Fruit fly (Drosophila melanogaster) whole organism, embryonic: Measurements from ENCODE around the gene TotA.

ENCODE experiments used
- Asciz ChIP-seq: fragments of 200-800 bp; sonication (Bioruptor generic); optimal IDR thresholded peaks from 2 replicates; lab custom pipeline; 2017; ENCODE audit warnings: missing biosample characterization, mild to moderate bottlenecking, missing genetic modification characterization, missing genetic modification reagents
- Awh ChIP-seq: fragments of 200-800 bp; sonication (Bioruptor generic); IDR thresholded peaks from 2 replicates; pipeline ENCODE4, ENCODE4 v1.3.6; 2022; ENCODE audit warnings: missing biosample characterization, missing genetic modification characterization
- CG10366 ChIP-seq: fragments of 200-800 bp; sonication (Bioruptor generic); IDR thresholded peaks from 2 replicates; pipeline ENCODE4 v1.3.6; 2022; ENCODE audit warnings: missing biosample characterization, missing genetic modification characterization
- CG10543 ChIP-seq: fragments of 200-800 bp; sonication (Bioruptor generic); optimal IDR thresholded peaks from 3 replicates; lab custom pipeline; 2017; ENCODE audit warnings: missing biosample characterization, mild to moderate bottlenecking, missing genetic modification characterization, moderate library complexity
- CG11723 ChIP-seq: fragments of 200-800 bp; sonication (Bioruptor generic); optimal IDR thresholded peaks from 2 replicates; lab custom pipeline; 2017; ENCODE audit warnings: missing biosample characterization, mild to moderate bottlenecking, missing genetic modification characterization
- CG14667 ChIP-seq: fragments of 200-800 bp; sonication (Bioruptor generic); IDR thresholded peaks from 2 replicates; pipeline ENCODE4 v1.3.6; 2022; ENCODE audit warnings: missing biosample characterization, missing genetic modification characterization
- CG15479 ChIP-seq: fragments of 200-800 bp; sonication (Bioruptor generic); optimal IDR thresholded peaks from 3 replicates; lab custom pipeline; 2019; ENCODE audit warnings: missing biosample characterization, mild to moderate bottlenecking, missing genetic modification characterization, moderate library complexity
- CG18599 ChIP-seq: fragments of 200-800 bp; sonication (Bioruptor generic); optimal IDR thresholded peaks from 3 replicates; lab custom pipeline; 2017; ENCODE audit warnings: missing biosample characterization, missing genetic modification characterization, mild to moderate bottlenecking, moderate library complexity, missing genetic modification reagents
- CG2120 ChIP-seq: fragments of 200-800 bp; sonication (Bioruptor generic); optimal IDR thresholded peaks from 3 replicates; lab custom pipeline; 2016; ENCODE audit warnings: missing biosample characterization, missing genetic modification characterization
- CG30403 ChIP-seq: fragments of 200-800 bp; sonication (Bioruptor generic); optimal IDR thresholded peaks from 3 replicates; lab custom pipeline; 2016; ENCODE audit warnings: missing biosample characterization, missing genetic modification characterization
- CG34224 ChIP-seq: fragments of 200-800 bp; sonication (Bioruptor generic); IDR thresholded peaks from 3 replicates; pipeline ENCODE4 v1.3.6; 2022; ENCODE audit warnings: missing biosample characterization, missing genetic modification characterization; ENCODE audit not compliant: partially characterized antibody
- CG34422 ChIP-seq: fragments of 200-800 bp; sonication (Bioruptor generic); IDR thresholded peaks from 3 replicates; pipeline ENCODE4 v1.3.6; 2022; ENCODE audit warnings: missing biosample characterization, missing genetic modification characterization
- CG3995 ChIP-seq: fragments of 200-800 bp; sonication (Bioruptor generic); optimal IDR thresholded peaks from 3 replicates; lab custom pipeline; 2016; ENCODE audit warnings: missing biosample characterization, missing genetic modification characterization
- CG4424 ChIP-seq: fragments of 200-800 bp; sonication (Bioruptor generic); optimal IDR thresholded peaks from 3 replicates; lab custom pipeline; 2016; ENCODE audit warnings: missing biosample characterization, missing genetic modification characterization
- CG8290 ChIP-seq, 3 experiments: fragments of 200-800 bp; sonication (Bioruptor generic); optimal IDR thresholded peaks; 2 replicates each; lab custom pipeline; 2016 to 2019; ENCODE audit warnings: missing biosample characterization in 3 of 3, missing genetic modification characterization in 3 of 3, mild to moderate bottlenecking in 2 of 3, moderate library complexity in 1 of 3
- CG8359 ChIP-seq: fragments of 200-800 bp; sonication (Bioruptor generic); optimal IDR thresholded peaks from 2 replicates; lab custom pipeline; 2017; ENCODE audit warnings: missing biosample characterization, mild to moderate bottlenecking, missing genetic modification characterization, borderline replicate concordance
- CG9876 ChIP-seq: fragments of 200-800 bp; sonication (Bioruptor generic); optimal IDR thresholded peaks from 2 replicates; lab custom pipeline; 2016; ENCODE audit warnings: missing biosample characterization, missing genetic modification characterization
- HLH4C ChIP-seq: fragments of 200-800 bp; sonication (Bioruptor generic); IDR thresholded peaks from 3 replicates; pipeline ENCODE4 v1.3.6; 2022; ENCODE audit warnings: missing biosample characterization, missing genetic modification characterization; ENCODE audit not compliant: partially characterized antibody
- Hr51 ChIP-seq, 2 experiments: fragments of 200-800 bp; sonication (Bioruptor generic); optimal IDR thresholded peaks; 2 replicates in 1 of 2; 3 replicates in 1 of 2; lab custom pipeline; 2016 to 2018; ENCODE audit warnings: missing biosample characterization in 2 of 2, missing genetic modification characterization in 2 of 2, mild to moderate bottlenecking in 1 of 2, moderate library complexity in 1 of 2
- Jarid2 ChIP-seq: fragments of 200-800 bp; sonication (Bioruptor generic); optimal IDR thresholded peaks from 3 replicates; lab custom pipeline; 2017; ENCODE audit warnings: mild to moderate bottlenecking, missing biosample characterization, missing genetic modification reagents, missing genetic modification characterization
- Meics ChIP-seq: fragments of 200-800 bp; sonication (Bioruptor generic); optimal IDR thresholded peaks from 2 replicates; lab custom pipeline; 2017; ENCODE audit warnings: missing biosample characterization, mild to moderate bottlenecking, missing genetic modification characterization
- NC2α ChIP-seq: fragments of 200-800 bp; sonication (Bioruptor generic); optimal IDR thresholded peaks from 2 replicates; lab custom pipeline; 2016; ENCODE audit warnings: missing biosample characterization, missing genetic modification characterization
- NfI ChIP-seq: fragments of 200-800 bp; sonication (Bioruptor generic); optimal IDR thresholded peaks from 3 replicates; lab custom pipeline; 2018; ENCODE audit warnings: missing biosample characterization, mild to moderate bottlenecking, missing genetic modification characterization, moderate library complexity
- Opbp ChIP-seq: fragments of 200-800 bp; sonication (Bioruptor generic); IDR thresholded peaks from 3 replicates; pipeline ENCODE4 v1.3.6; 2022; ENCODE audit warnings: missing biosample characterization, missing genetic modification characterization; ENCODE audit not compliant: partially characterized antibody
- Rx ChIP-seq: fragments of 200-800 bp; sonication (Bioruptor generic); IDR thresholded peaks from 2 replicates; pipeline ENCODE4 v1.3.6; 2022; ENCODE audit warnings: missing biosample characterization, missing genetic modification characterization
- Scr ChIP-seq: fragments of 200-800 bp; sonication (Bioruptor generic); IDR thresholded peaks from 2 replicates; pipeline ENCODE4 v1.3.6; 2022; ENCODE audit warnings: missing biosample characterization, missing genetic modification characterization; ENCODE audit not compliant: partially characterized antibody
- Stat92E ChIP-seq, 3 experiments: fragments of >200 bp in 2 of 3; fragments of 200-800 bp in 1 of 3; sonication (Bioruptor generic) in 1 of 3; optimal IDR thresholded peaks; 2 replicates each; lab custom pipeline; 2017 to 2019; ENCODE audit warnings: missing biosample characterization in 3 of 3, missing genetic modification characterization in 3 of 3, mild to moderate bottlenecking in 1 of 3, moderate library complexity in 1 of 3
- YL-1 ChIP-seq: fragments of 200-800 bp; sonication (Bioruptor generic); optimal IDR thresholded peaks from 3 replicates; lab custom pipeline; 2017; ENCODE audit warnings: missing biosample characterization, mild to moderate bottlenecking, missing genetic modification characterization
- aop ChIP-seq: fragments of 200-800 bp; sonication (Bioruptor generic); IDR thresholded peaks from 2 replicates; pipeline ENCODE4 v1.3.6; 2022; ENCODE audit warnings: missing biosample characterization, missing genetic modification characterization
- ase ChIP-seq: fragments of 200-800 bp; sonication (Bioruptor generic); IDR thresholded peaks from 3 replicates; pipeline ENCODE4 v1.3.6; 2022; ENCODE audit warnings: missing biosample characterization, missing genetic modification characterization
- bab2 ChIP-seq: fragments of 200-800 bp; sonication (Bioruptor generic); optimal IDR thresholded peaks from 2 replicates; lab custom pipeline; 2016; ENCODE audit warnings: missing biosample characterization, missing genetic modification characterization
- bbx ChIP-seq: fragments of 200-800 bp; sonication (Bioruptor generic); IDR thresholded peaks from 2 replicates; pipeline ENCODE4 v1.3.6; 2022; ENCODE audit warnings: missing biosample characterization, missing genetic modification characterization; ENCODE audit not compliant: partially characterized antibody
- cad ChIP-seq: fragments of >200 bp; optimal IDR thresholded peaks from 2 replicates; lab custom pipeline; 2017; ENCODE audit warnings: missing biosample characterization, missing genetic modification characterization
- cas ChIP-seq: fragments of 200-800 bp; sonication (Bioruptor generic); IDR thresholded peaks from 2 replicates; pipeline ENCODE4 v1.3.6; 2022; ENCODE audit warnings: missing biosample characterization, missing genetic modification characterization
- chn ChIP-seq: fragments of 200-800 bp; sonication (Bioruptor generic); optimal IDR thresholded peaks from 2 replicates; lab custom pipeline; 2016; ENCODE audit warnings: missing biosample characterization, missing genetic modification characterization
- disco-r ChIP-seq: fragments of 200-800 bp; sonication (Bioruptor generic); optimal IDR thresholded peaks from 2 replicates; lab custom pipeline; 2016; ENCODE audit warnings: missing biosample characterization, missing genetic modification characterization
- exex ChIP-seq: fragments of 200-800 bp; sonication (Bioruptor generic); optimal IDR thresholded peaks from 4 replicates; lab custom pipeline; 2018; ENCODE audit warnings: missing biosample characterization, mild to moderate bottlenecking, missing genetic modification characterization, moderate library complexity
- hbn ChIP-seq: fragments of 200-800 bp; sonication (Bioruptor generic); IDR thresholded peaks from 2 replicates; pipeline ENCODE4 v1.3.6; 2022; ENCODE audit warnings: missing biosample characterization, missing genetic modification characterization; ENCODE audit not compliant: partially characterized antibody
- kay ChIP-seq: fragments of 200-800 bp; sonication (Bioruptor generic); optimal IDR thresholded peaks from 2 replicates; lab custom pipeline; 2016; ENCODE audit warnings: missing biosample characterization, missing genetic modification characterization
- luna ChIP-seq: fragments of 200-800 bp; sonication (Bioruptor generic); optimal IDR thresholded peaks from 2 replicates; lab custom pipeline; 2016; ENCODE audit warnings: missing biosample characterization, missing genetic modification characterization
- mirr ChIP-seq: fragments of 200-800 bp; sonication (Bioruptor generic); optimal IDR thresholded peaks from 3 replicates; lab custom pipeline; 2018; ENCODE audit warnings: missing biosample characterization, mild to moderate bottlenecking, missing genetic modification characterization
- mld ChIP-seq: fragments of 200-800 bp; sonication (Bioruptor generic); IDR thresholded peaks from 3 replicates; pipeline ENCODE4 v1.3.6; 2022; ENCODE audit warnings: missing biosample characterization, missing genetic modification characterization; ENCODE audit not compliant: partially characterized antibody
- nmo ChIP-seq: fragments of 200-800 bp; sonication (Bioruptor generic); optimal IDR thresholded peaks from 2 replicates; lab custom pipeline; 2018; ENCODE audit warnings: missing biosample characterization, mild to moderate bottlenecking, missing genetic modification characterization, moderate library complexity
- otp ChIP-seq: fragments of 200-800 bp; sonication (Bioruptor generic); IDR thresholded peaks from 3 replicates; pipeline ENCODE4, ENCODE4 v1.3.6; 2022; ENCODE audit warnings: missing biosample characterization, missing genetic modification characterization
- repo ChIP-seq: fragments of 200-800 bp; sonication (Bioruptor generic); optimal IDR thresholded peaks from 2 replicates; lab custom pipeline; 2016; ENCODE audit warnings: missing biosample characterization, missing genetic modification characterization
- shn ChIP-seq: fragments of 200-800 bp; sonication (Bioruptor generic); optimal IDR thresholded peaks from 3 replicates; lab custom pipeline; 2016; ENCODE audit warnings: missing biosample characterization, missing genetic modification characterization
- sima ChIP-seq: fragments of 200-800 bp; sonication (Bioruptor generic); optimal IDR thresholded peaks from 2 replicates; lab custom pipeline; 2016; ENCODE audit warnings: missing biosample characterization, missing genetic modification characterization

TotA gene

dm6 chr3R:20832689-20833524 is 37.9 kb upstream of the TotA start, which contains the start of gene Synd (continued):
- TF ChIP-seq CG15479 (GFP tag; lab: Kevin White, UChicago) (peak; percentile 26), aop (GFP tag; lab: Robert Waterston, UW) (no peak), CG34224 (GFP tag; lab: Robert Waterston, UW) (no peak; the same call in 2 of the 3 replicates), bbx (no peak), CG9876 (no peak), exex (tag; lab: Kevin White, UChicago) (peak; percentile 39), hbn (GFP tag; lab: Robert Waterston, UW) (peak; percentile 31; the same call in 1 of the 2 replicates), Opbp (GFP tag; lab: Robert Waterston, UW) (no peak), bab2 (no peak), disco-r (GFP tag; lab: Kevin White, UChicago) (no peak), Rx (GFP tag; lab: Robert Waterston, UW) (0 out of 2 replicates have a peak, but pooled peaks have one; percentile 23), CG10543 (GFP tag; lab: Kevin White, UChicago) (peak; percentile 68), chn (GFP tag; lab: Kevin White, UChicago) (no peak), Scr (GFP tag; lab: Robert Waterston, UW) (no peak; the same call in 1 of the 2 replicates), CG34422 (GFP tag; lab: Robert Waterston, UW) (peak; percentile 58; the same call in 1 of the 3 replicates), CG18599 (peak; percentile 52), CG8359 (GFP tag; lab: Kevin White, UChicago) (no peak), Jarid2 (GFP tag; lab: Kevin White, UChicago) (peak; percentile 83), shn (GFP tag; lab: Kevin White, UChicago) (no peak), HLH4C (GFP tag; lab: Robert Waterston, UW) (no peak), Awh (GFP tag; lab: Robert Waterston, UW) (no peak), CG14667 (GFP tag; lab: Robert Waterston, UW) (no peak), CG8290 (GFP tag; optimal IDR thresholded peaks at IDR 0.05; lab: Kevin White, UChicago) (no peak), CG8290 (tag; optimal IDR thresholded peaks at IDR 0.05; lab: Kevin White, UChicago) (peak in 1 of 2 experiments; percentile 32), NfI (GFP tag; lab: Kevin White, UChicago) (no peak), CG11723 (GFP tag; lab: Kevin White, UChicago) (no peak), CG2120 (GFP tag; lab: Kevin White, UChicago) (peak; percentile 53), Stat92E (GFP tag; optimal IDR thresholded peaks at IDR 0.05; lab: Kevin White, UChicago) (peak in 1 of 3 experiments; percentile 40), otp (GFP tag; lab: Robert Waterston, UW) (0 out of 3 replicates have a peak, but pooled peaks have one; percentile 15), cad (GFP tag; lab: Kevin White, UChicago) (no peak), sima (GFP tag; lab: Kevin White, UChicago) (no peak), nmo (GFP tag; lab: Kevin White, UChicago) (peak; percentile 56), CG4424 (GFP tag; lab: Kevin White, UChicago) (no peak), CG30403 (GFP tag; lab: Kevin White, UChicago) (no peak), repo (GFP tag; lab: Kevin White, UChicago) (no peak), YL-1 (GFP tag; lab: Kevin White, UChicago) (peak; percentile 44), CG3995 (GFP tag; lab: Kevin White, UChicago) (peak; percentile 23), mirr (GFP tag; lab: Kevin White, UChicago) (peak; percentile 27), NC2α (GFP tag; lab: Kevin White, UChicago) (no peak), ase (GFP tag; lab: Robert Waterston, UW) (no peak), mld (GFP tag; lab: Robert Waterston, UW) (no peak), cas (no peak), Meics (GFP tag; lab: Kevin White, UChicago) (peak; percentile 49), kay (GFP tag; lab: Kevin White, UChicago) (no peak), luna (GFP tag; lab: Kevin White, UChicago) (no peak), Asciz (no peak), Hr51 (GFP tag; optimal IDR thresholded peaks at IDR 0.05; lab: Kevin White, UChicago) (peak in 1 of 2 experiments; percentile 9), CG10366 (GFP tag; lab: Robert Waterston, UW) (no peak)
